Worm (Caenorhabditis elegans) whole organism, L3 larva: ENCODE results near the gene F39D8.3.

Experiments used
- elt-3 ChIP-seq, 3 experiments: fragments of 150-350 bp in 1 of 3; sonication (generic microtip) in 2 of 3; optimal IDR thresholded peaks; 2 replicates in 2 of 3; 4 replicates in 1 of 3; lab custom pipeline; 2014 to 2017; ENCODE audit warnings: missing biosample characterization in 3 of 3, missing genetic modification characterization in 3 of 3
- mdl-1 ChIP-seq: fragments of 150-350 bp; optimal IDR thresholded peaks from 2 replicates; lab custom pipeline; 2014; ENCODE audit warnings: missing biosample characterization, missing genetic modification characterization
- nhr-25 ChIP-seq: sonication (generic microtip); optimal IDR thresholded peaks from 2 replicates; lab custom pipeline; 2017; ENCODE audit warnings: missing biosample characterization, missing genetic modification characterization
- unc-39 ChIP-seq: sonication (generic microtip); optimal IDR thresholded peaks from 4 replicates; lab custom pipeline; 2017; ENCODE audit warnings: missing biosample characterization, missing genetic modification characterization
- unc-62 ChIP-seq: fragments of 150-350 bp; sonication (generic microtip); optimal IDR thresholded peaks from 4 replicates; lab custom pipeline; 2014; ENCODE audit warnings: missing biosample characterization, missing genetic modification reagents, missing genetic modification characterization
- ztf-11 ChIP-seq: fragments of 150-350 bp; optimal IDR thresholded peaks from 2 replicates; lab custom pipeline; 2014; ENCODE audit warnings: missing biosample characterization, missing genetic modification characterization

ce11 chrX:15408577-15408976, 12.2 kb upstream of the F39D8.3 start:
- no peak for TF ChIP-seq mdl-1 (tag; lab: Kevin White, UChicago)
- TF ChIP-seq elt-3 (tag; optimal IDR thresholded peaks at IDR 0.05; lab: Kevin White, UChicago): no peak
- TF ChIP-seq nhr-25 (tag; lab: Kevin White, UChicago): no peak
- no peak for TF ChIP-seq ztf-11
- no peak for TF ChIP-seq unc-39 (tag; lab: Kevin White, UChicago)
- no peak for TF ChIP-seq unc-62
